Worm (Caenorhabditis elegans): ENCODE data around the gene C18B2.2.

DNA sequence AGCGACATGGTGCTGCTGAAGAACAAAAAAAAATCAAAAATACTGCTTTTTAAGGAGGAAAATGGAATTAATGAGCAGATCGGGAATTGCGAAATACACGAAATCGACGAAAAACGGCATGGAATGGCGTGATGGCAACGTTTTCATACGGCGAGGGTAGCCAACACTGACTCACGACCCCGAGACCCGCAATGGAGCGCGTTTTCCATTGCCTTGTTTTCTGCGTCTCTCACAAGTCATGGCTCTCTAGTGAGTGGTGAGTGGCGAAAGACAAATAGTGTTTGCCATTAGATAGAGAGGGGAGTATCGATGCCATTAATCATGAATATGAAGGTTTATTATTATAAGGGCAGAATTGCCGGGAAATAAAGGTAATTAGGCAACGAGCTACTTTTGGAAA lies 17.5 kb upstream of the C18B2.2 start, which contains the start of gene C18B2.4:
- no peak for TF ChIP-seq pes-1 (GFP tag; IDR thresholded peaks at IDR 0.05)
- no peak for TF ChIP-seq sea-1 (GFP tag; conservative IDR thresholded peaks at IDR 0.05)
